Worm (Caenorhabditis elegans): Measurements from ENCODE around the gene kel-3.

Gene kel-3

ce11 chrIII:13439415-13439814 is 25.2 kb upstream of the kel-3 start, which contains the start of gene ciao-2B:
Gene ciao-2B, minus strand, starts transcription at chrIII:13439544.
- peak; percentile 57 for TF ChIP-seq pha-4 (tag; optimal IDR thresholded peaks at IDR 0.05)
- TF ChIP-seq skn-1 (tag; optimal IDR thresholded peaks at IDR 0.05), result peak; percentile 24
- peak; percentile 27 for TF ChIP-seq ceh-28 (tag; optimal IDR thresholded peaks at IDR 0.05)
- TF ChIP-seq lin-15B (tag; optimal IDR thresholded peaks at IDR 0.05), result peak; percentile 23
- no peak for TF ChIP-seq nhr-25 (tag; optimal IDR thresholded peaks at IDR 0.05)
- TF ChIP-seq nhr-67 (tag; optimal IDR thresholded peaks at IDR 0.05), result no peak
- peak; percentile 44 for TF ChIP-seq nfya-1 (tag; optimal IDR thresholded peaks at IDR 0.05; ENCODE audit: insufficient read depth)

DNA sequence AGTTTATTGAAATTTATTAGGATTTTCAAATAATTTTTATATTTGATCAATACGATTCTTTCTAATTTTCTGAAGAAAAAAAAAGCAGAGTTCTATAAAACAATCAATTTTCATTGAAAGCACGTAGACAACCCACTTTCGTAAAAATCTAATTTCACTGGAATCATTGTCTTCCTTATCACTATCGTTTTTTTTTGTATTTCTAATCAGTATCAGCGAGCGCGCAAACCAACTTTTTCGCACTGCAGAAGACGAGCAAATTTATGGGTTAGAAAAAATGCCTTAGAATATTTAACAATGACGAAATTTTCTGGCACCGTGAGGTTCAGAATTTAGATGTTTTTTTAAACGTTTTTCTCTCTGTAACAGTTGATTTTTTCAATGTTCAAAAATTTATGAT is 11.8 kb upstream of the kel-3 start:
- TF ChIP-seq elt-2 (tag; optimal IDR thresholded peaks at IDR 0.05) (peak; percentile 62), nhr-11 (tag; optimal IDR thresholded peaks at IDR 0.05) (no peak)

- TF ChIP-seq nhr-43 (tag; optimal IDR thresholded peaks at IDR 0.05; ENCODE audit: poor library complexity, severe bottlenecking), result no peak
- no peak for TF ChIP-seq nhr-237 (tag; optimal IDR thresholded peaks at IDR 0.05)
- TF ChIP-seq ceh-16 (tag; optimal IDR thresholded peaks at IDR 0.05), result no peak
- no peak for TF ChIP-seq mdl-1 (tag; optimal IDR thresholded peaks at IDR 0.05)
- TF ChIP-seq R02D3.7 (tag; optimal IDR thresholded peaks at IDR 0.05), result no peak
- no peak for TF ChIP-seq sea-2 (GFP tag; optimal IDR thresholded peaks at IDR 0.05)
Measured at ce11 chrIII:13455207-13455606, 9.4 kb upstream of the kel-3 start, which contains the start of gene cua-1. Gene cua-1, minus strand, starts transcription at chrIII:13455307.

DNA sequence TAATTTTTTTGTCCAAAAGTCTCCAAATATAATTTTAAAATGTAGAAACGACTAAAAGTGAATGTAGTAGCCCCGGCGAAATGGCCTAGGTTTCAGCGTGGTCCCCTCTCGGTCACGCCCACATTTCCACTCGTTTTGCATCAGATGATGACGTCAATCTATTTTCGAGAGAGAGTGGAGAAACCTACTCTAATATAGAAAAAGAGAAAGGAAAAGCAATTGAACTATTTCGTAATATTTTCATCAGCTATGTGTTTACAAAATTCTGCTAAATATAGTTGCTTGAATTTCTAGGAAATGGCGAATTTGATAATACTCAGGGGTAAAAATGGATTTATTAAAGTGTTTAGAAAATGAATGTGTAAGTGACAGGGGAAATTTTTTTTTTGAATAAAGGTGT is 8.8 kb upstream of the kel-3 start:
- TF ChIP-seq fkh-10 (GFP tag; optimal IDR thresholded peaks at IDR 0.05), result peak; percentile 34
- no peak for TF ChIP-seq nhr-43 (tag; optimal IDR thresholded peaks at IDR 0.05; ENCODE audit: poor library complexity, severe bottlenecking)
- peak; percentile 51 for TF ChIP-seq nfya-1 (tag; optimal IDR thresholded peaks at IDR 0.05; ENCODE audit: insufficient read depth)
- peak; percentile 47 for TF ChIP-seq lin-15B (tag; optimal IDR thresholded peaks at IDR 0.05)
- TF ChIP-seq hmg-11 (tag; optimal IDR thresholded peaks at IDR 0.05), result peak; percentile 3
- TF ChIP-seq pha-4 (tag; optimal IDR thresholded peaks at IDR 0.05), result peak; percentile 47
- no peak for TF ChIP-seq nhr-28 (tag; optimal IDR thresholded peaks at IDR 0.05)
- peak; percentile 0 for TF ChIP-seq lin-39 (tag; optimal IDR thresholded peaks at IDR 0.05)

ce11 chrIII:13457305-13457704 is 7.3 kb upstream of the kel-3 start:
- TF ChIP-seq nhr-25 (tag; optimal IDR thresholded peaks at IDR 0.05) (no peak), ZK546.5 (tag; optimal IDR thresholded peaks at IDR 0.05) (no peak), unc-39 (tag; optimal IDR thresholded peaks at IDR 0.05) (no peak), jun-1 (tag; optimal IDR thresholded peaks at IDR 0.05) (no peak), ceh-28 (tag; optimal IDR thresholded peaks at IDR 0.05) (peak; percentile 58), pqm-1 (tag; optimal IDR thresholded peaks at IDR 0.05) (no peak), nhr-11 (tag; optimal IDR thresholded peaks at IDR 0.05) (no peak), lin-39 (tag; optimal IDR thresholded peaks at IDR 0.05) (no peak), aly-2 (tag; optimal IDR thresholded peaks at IDR 0.05) (no peak), nhr-23 (tag; optimal IDR thresholded peaks at IDR 0.05) (peak; percentile 5), nhr-237 (tag; optimal IDR thresholded peaks at IDR 0.05) (no peak), elt-2 (tag; optimal IDR thresholded peaks at IDR 0.05) (no peak), ztf-11 (tag; optimal IDR thresholded peaks at IDR 0.05) (no peak), ama-1 (optimal IDR thresholded peaks at IDR 0.05) (peak; percentile 7)

DNA sequence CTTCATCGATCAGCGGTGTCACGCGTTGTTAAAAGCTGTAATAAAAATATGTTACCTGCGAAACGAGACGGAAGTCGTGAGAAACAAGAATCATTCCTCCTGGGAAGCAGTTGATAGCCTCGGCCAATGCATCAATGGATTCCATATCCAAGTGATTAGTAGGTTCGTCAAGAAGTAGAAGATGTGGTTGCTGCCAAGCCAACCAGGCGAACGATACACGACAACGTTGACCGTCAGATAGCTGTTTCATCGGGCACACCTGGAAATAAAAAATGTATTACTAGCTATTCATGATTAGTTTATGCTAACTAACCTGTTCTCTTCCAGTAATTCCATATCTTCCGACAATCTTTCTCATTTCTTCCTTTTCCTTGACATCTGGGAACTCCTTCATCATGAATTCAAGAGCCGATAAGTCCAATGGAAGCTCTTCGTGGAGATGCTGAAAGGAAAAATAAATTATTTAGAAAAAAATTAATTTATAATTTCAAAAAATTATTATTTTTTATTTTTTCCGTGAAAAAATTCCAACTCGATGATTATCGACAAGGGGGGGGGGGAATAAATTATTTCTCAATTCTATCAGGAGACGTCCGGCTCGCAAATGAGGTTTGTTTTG is 5.5 kb upstream of the kel-3 start, which contains the start of gene tag-164:
tag-164 (plus strand) TSS at position 569 of the 619 bp plus-strand sequence.
- TF ChIP-seq ceh-28 (tag; optimal IDR thresholded peaks at IDR 0.05) (no peak), lin-15B (tag; optimal IDR thresholded peaks at IDR 0.05) (no peak), elt-2 (tag; optimal IDR thresholded peaks at IDR 0.05) (no peak), unc-39 (tag; optimal IDR thresholded peaks at IDR 0.05) (no peak), nhr-237 (tag; optimal IDR thresholded peaks at IDR 0.05) (no peak), zag-1 (tag; optimal IDR thresholded peaks at IDR 0.05) (no peak), sea-2 (GFP tag; optimal IDR thresholded peaks at IDR 0.05) (no peak), ama-1 (optimal IDR thresholded peaks at IDR 0.05) (no peak), elt-1 (tag; optimal IDR thresholded peaks at IDR 0.05) (no peak), ZK546.5 (tag; optimal IDR thresholded peaks at IDR 0.05) (no peak), ztf-4 (tag; optimal IDR thresholded peaks at IDR 0.05) (no peak), skn-1 (tag; optimal IDR thresholded peaks at IDR 0.05) (no peak), daf-12 (tag; optimal IDR thresholded peaks at IDR 0.05) (no peak), nhr-11 (tag; optimal IDR thresholded peaks at IDR 0.05) (no peak), nhr-77 (tag; optimal IDR thresholded peaks at IDR 0.05) (no peak), unc-62 (GFP tag; optimal IDR thresholded peaks at IDR 0.05) (no peak), nhr-67 (tag; optimal IDR thresholded peaks at IDR 0.05) (no peak), nhr-12 (tag; optimal IDR thresholded peaks at IDR 0.05) (no peak), nhr-25 (tag; optimal IDR thresholded peaks at IDR 0.05) (no peak)

All from whole organism, L3 larva.